Worm (Caenorhabditis elegans) whole organism, L2 larva: Measurements from ENCODE around the gene nmat-1.

Source experiments
- F13H6.1 ChIP-seq: sonication (generic microtip); optimal IDR thresholded peaks from 2 replicates; lab custom pipeline; 2016; ENCODE audit warnings: missing genetic modification characterization, missing compliant biosample characterization
- R02D3.7 ChIP-seq: fragments of 150-350 bp; optimal IDR thresholded peaks from 2 replicates; lab custom pipeline; 2014; ENCODE audit warnings: missing biosample characterization, missing genetic modification characterization
- Y55F3AM.14 ChIP-seq: fragments of 200-800 bp; sonication (Bioruptor generic); optimal IDR thresholded peaks from 2 replicates; lab custom pipeline; 2018; ENCODE audit warnings: mild to moderate bottlenecking, missing genetic modification characterization, missing compliant biosample characterization
- ZK546.5 ChIP-seq: sonication (generic microtip); optimal IDR thresholded peaks from 2 replicates; lab custom pipeline; 2017; ENCODE audit warnings: missing biosample characterization, missing genetic modification characterization
- alr-1 ChIP-seq: fragments of 150-350 bp; optimal IDR thresholded peaks from 2 replicates; lab custom pipeline; 2014; ENCODE audit warnings: missing biosample characterization, missing genetic modification characterization
- ama-1 ChIP-seq: fragments of 150-350 bp; optimal IDR thresholded peaks from 2 replicates; lab custom pipeline; 2018; ENCODE audit warnings: inconsistent platforms
- blmp-1 ChIP-seq: sonication (generic microtip); optimal IDR thresholded peaks from 2 replicates; lab custom pipeline; 2017; ENCODE audit warnings: missing genetic modification characterization, mild to moderate bottlenecking, missing compliant biosample characterization, antibody characterized with exemption, moderate library complexity; ENCODE audit not compliant: insufficient read depth
- ceh-16 ChIP-seq: fragments of 150-350 bp; optimal IDR thresholded peaks from 2 replicates; lab custom pipeline; 2014; ENCODE audit warnings: missing biosample characterization, missing genetic modification characterization
- ceh-82 ChIP-seq: fragments of 150-350 bp; optimal IDR thresholded peaks from 2 replicates; lab custom pipeline; 2014; ENCODE audit warnings: missing biosample characterization, missing genetic modification characterization
- crh-2 ChIP-seq: sonication (generic microtip); optimal IDR thresholded peaks from 2 replicates; lab custom pipeline; 2017; ENCODE audit warnings: missing biosample characterization, missing genetic modification characterization
- egl-27 ChIP-seq: sonication (generic microtip); optimal IDR thresholded peaks from 3 replicates; lab custom pipeline; 2017; ENCODE audit warnings: missing biosample characterization, missing genetic modification reagents, missing genetic modification characterization
- elt-1 ChIP-seq: fragments of 150-350 bp; optimal IDR thresholded peaks from 2 replicates; lab custom pipeline; 2014; ENCODE audit warnings: missing biosample characterization, missing genetic modification characterization
- elt-3 ChIP-seq: sonication (generic microtip); optimal IDR thresholded peaks from 2 replicates; lab custom pipeline; 2017; ENCODE audit warnings: missing biosample characterization, missing genetic modification characterization
- fos-1 ChIP-seq: fragments of 150-350 bp; optimal IDR thresholded peaks from 2 replicates; lab custom pipeline; 2014; ENCODE audit warnings: missing biosample characterization, missing genetic modification characterization
- gmeb-1 ChIP-seq: fragments of 150-350 bp; optimal IDR thresholded peaks from 2 replicates; lab custom pipeline; 2014; ENCODE audit warnings: missing biosample characterization, missing genetic modification characterization
- lin-13 ChIP-seq: fragments of 150-350 bp; optimal IDR thresholded peaks from 2 replicates; lab custom pipeline; 2014; ENCODE audit warnings: missing biosample characterization, missing genetic modification reagents, missing genetic modification characterization
- lin-39 ChIP-seq: fragments of 150-350 bp; optimal IDR thresholded peaks from 2 replicates; lab custom pipeline; 2014; ENCODE audit warnings: missing biosample characterization, missing genetic modification reagents, missing genetic modification characterization
- lsy-2 ChIP-seq, 2 experiments: fragments of 150-350 bp in 1 of 2; sonication (generic microtip) in 1 of 2; optimal IDR thresholded peaks; 2 replicates each; lab custom pipeline; 2014 to 2017; ENCODE audit warnings: missing biosample characterization in 2 of 2, missing genetic modification characterization in 2 of 2
- mbf-1 ChIP-seq: sonication (generic microtip); optimal IDR thresholded peaks from 2 replicates; lab custom pipeline; 2017; ENCODE audit warnings: missing biosample characterization, missing genetic modification characterization
- mdl-1 ChIP-seq, 2 experiments: fragments of 150-350 bp in 1 of 2; sonication (generic microtip) in 1 of 2; optimal IDR thresholded peaks; 2 replicates each; lab custom pipeline; 2017; ENCODE audit warnings: missing biosample characterization in 2 of 2, missing genetic modification characterization in 2 of 2
- nhr-10 ChIP-seq: sonication (generic microtip); optimal IDR thresholded peaks from 2 replicates; lab custom pipeline; 2017; ENCODE audit warnings: missing biosample characterization, missing genetic modification characterization
- nhr-11 ChIP-seq: fragments of 150-350 bp; optimal IDR thresholded peaks from 2 replicates; lab custom pipeline; 2014; ENCODE audit warnings: missing biosample characterization, missing genetic modification characterization
- nhr-129 ChIP-seq: fragments of 150-350 bp; optimal IDR thresholded peaks from 2 replicates; lab custom pipeline; 2014; ENCODE audit warnings: missing biosample characterization, missing genetic modification characterization
- nhr-21 ChIP-seq: fragments of 150-350 bp; optimal IDR thresholded peaks from 2 replicates; lab custom pipeline; 2014; ENCODE audit warnings: missing biosample characterization, missing genetic modification characterization
- nhr-23 ChIP-seq: fragments of 150-350 bp; optimal IDR thresholded peaks from 2 replicates; lab custom pipeline; 2014; ENCODE audit warnings: missing biosample characterization, missing genetic modification reagents, missing genetic modification characterization
- nhr-237 ChIP-seq: fragments of 150-350 bp; optimal IDR thresholded peaks from 2 replicates; lab custom pipeline; 2014; ENCODE audit warnings: missing biosample characterization, missing genetic modification characterization
- nhr-25 ChIP-seq: fragments of 150-350 bp; sonication (generic microtip); optimal IDR thresholded peaks from 3 replicates; lab custom pipeline; 2014; ENCODE audit warnings: missing biosample characterization, missing genetic modification characterization
- nhr-6 ChIP-seq: fragments of 150-350 bp; optimal IDR thresholded peaks from 2 replicates; lab custom pipeline; 2014; ENCODE audit warnings: missing biosample characterization, missing genetic modification characterization
- nhr-77 ChIP-seq: fragments of 150-350 bp; optimal IDR thresholded peaks from 2 replicates; lab custom pipeline; 2014; ENCODE audit warnings: missing biosample characterization, missing genetic modification characterization
- peb-1 ChIP-seq: fragments of 150-350 bp; optimal IDR thresholded peaks from 2 replicates; lab custom pipeline; 2014; ENCODE audit warnings: missing biosample characterization, missing genetic modification characterization
- sem-4 ChIP-seq: fragments of 150-350 bp; optimal IDR thresholded peaks from 2 replicates; lab custom pipeline; 2014; ENCODE audit warnings: missing biosample characterization, missing genetic modification reagents, missing genetic modification characterization
- skn-1 ChIP-seq: sonication (generic microtip); optimal IDR thresholded peaks from 2 replicates; lab custom pipeline; 2017; ENCODE audit warnings: missing biosample characterization, missing genetic modification characterization
- sma-3 ChIP-seq: sonication (generic microtip); optimal IDR thresholded peaks from 2 replicates; lab custom pipeline; 2016; ENCODE audit warnings: missing genetic modification reagents, missing genetic modification characterization, missing compliant biosample characterization
- sma-9 ChIP-seq, 2 experiments: fragments of 150-350 bp in 1 of 2; sonication (generic microtip) in 1 of 2; optimal IDR thresholded peaks; 2 replicates each; lab custom pipeline; 2014 to 2016; ENCODE audit warnings: missing genetic modification characterization in 2 of 2, mild to moderate bottlenecking in 1 of 2, missing biosample characterization in 1 of 2, missing compliant biosample characterization in 1 of 2, missing genetic modification reagents in 1 of 2, moderate library complexity in 1 of 2
- snpc-4 ChIP-seq: fragments of 150-350 bp; optimal IDR thresholded peaks from 2 replicates; lab custom pipeline; 2014; ENCODE audit warnings: missing biosample characterization, missing genetic modification characterization
- unc-62 ChIP-seq: fragments of 150-350 bp; optimal IDR thresholded peaks from 2 replicates; lab custom pipeline; 2014; ENCODE audit warnings: missing biosample characterization, missing genetic modification reagents, missing genetic modification characterization
- ztf-1 ChIP-seq: fragments of 200-800 bp; sonication (Bioruptor generic); conservative IDR thresholded peaks from 2 replicates; pipeline ENCODE4 v1.3.6; 2022; ENCODE audit warnings: missing genetic modification characterization, missing compliant biosample characterization
- ztf-11 ChIP-seq: sonication (generic microtip); optimal IDR thresholded peaks from 2 replicates; lab custom pipeline; 2017; ENCODE audit warnings: missing biosample characterization, missing genetic modification characterization
- ztf-4 ChIP-seq: fragments of 150-350 bp; optimal IDR thresholded peaks from 2 replicates; lab custom pipeline; 2014; ENCODE audit warnings: missing biosample characterization, missing genetic modification characterization

The nmat-1 gene

DNA sequence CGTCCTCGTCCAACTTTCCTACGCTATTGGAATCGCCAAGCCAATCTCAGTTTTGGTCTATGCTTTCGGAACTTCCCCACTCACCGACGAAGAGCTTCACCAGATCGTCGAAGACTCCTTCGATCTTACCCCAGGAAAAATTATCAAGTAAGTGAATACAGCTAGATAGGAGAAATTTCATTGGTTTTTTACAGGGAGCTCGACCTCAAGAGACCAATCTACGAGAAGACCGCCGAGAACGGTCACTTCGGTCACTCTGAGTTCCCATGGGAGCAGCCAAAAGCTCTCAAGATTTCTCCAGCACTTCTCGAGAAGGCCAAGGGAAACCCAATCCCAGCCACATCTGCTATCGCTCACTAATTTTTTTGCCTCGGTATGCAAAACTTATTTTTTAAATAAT, 50.8 kb downstream of the nmat-1 start:
- TF ChIP-seq ceh-16: no peak
- no peak for TF ChIP-seq nhr-25 (tag; lab: Kevin White, UChicago)
- no peak for TF ChIP-seq fos-1 (tag; lab: Kevin White, UChicago)
- no peak for TF ChIP-seq nhr-10 (tag; lab: Kevin White, UChicago)
- no peak for TF ChIP-seq egl-27 (tag; lab: Kevin White, UChicago)

ce11 chrX:11965663-11966304, 52.1 kb downstream of the nmat-1 start, which contains the start of gene sams-1:
sams-1 (plus strand) TSS chrX:11965962.
- no peak for TF ChIP-seq F13H6.1 (tag; lab: Kevin White, UChicago)
- no peak for TF ChIP-seq snpc-4 (tag; lab: Kevin White, UChicago)
- TF ChIP-seq nhr-237 (tag; lab: Kevin White, UChicago): no peak
- peak; percentile 46 for TF ChIP-seq ama-1
- no peak for TF ChIP-seq ztf-1
- peak; percentile 10 for TF ChIP-seq egl-27 (tag; lab: Kevin White, UChicago)
- TF ChIP-seq R02D3.7 (tag; lab: Kevin White, UChicago): no peak
- no peak for TF ChIP-seq alr-1
- TF ChIP-seq mdl-1 (tag; optimal IDR thresholded peaks at IDR 0.05; lab: Kevin White, UChicago): peak in 1 of 2 experiments; percentile 2
- peak; percentile 71 for TF ChIP-seq fos-1 (tag; lab: Kevin White, UChicago)
- TF ChIP-seq blmp-1 (tag; lab: Kevin White, UChicago): no peak
- TF ChIP-seq nhr-6 (tag; lab: Kevin White, UChicago): no peak
- TF ChIP-seq sma-3 (GFP tag; lab: Kevin White, UChicago): no peak
- no peak for TF ChIP-seq nhr-10 (tag; lab: Kevin White, UChicago)
- no peak for TF ChIP-seq nhr-23
- TF ChIP-seq gmeb-1 (tag; lab: Kevin White, UChicago): no peak
- TF ChIP-seq ceh-82: no peak
- no peak for TF ChIP-seq peb-1
- no peak for TF ChIP-seq nhr-21 (tag; lab: Kevin White, UChicago)
- no peak for TF ChIP-seq nhr-11
- no peak for TF ChIP-seq mbf-1 (tag; lab: Kevin White, UChicago)
- peak; percentile 19 for TF ChIP-seq nhr-25 (tag; lab: Kevin White, UChicago)
- no peak for TF ChIP-seq elt-1 (tag; lab: Kevin White, UChicago)
- TF ChIP-seq crh-2: no peak
- no peak for TF ChIP-seq sem-4 (tag; lab: Kevin White, UChicago)
- TF ChIP-seq Y55F3AM.14 (GFP tag; lab: Kevin White, UChicago): no peak
- TF ChIP-seq sma-9 (GFP tag; optimal IDR thresholded peaks at IDR 0.05; lab: Kevin White, UChicago): peak; percentile 68
- TF ChIP-seq sma-9 (tag; optimal IDR thresholded peaks at IDR 0.05; lab: Kevin White, UChicago): no peak
- TF ChIP-seq elt-3 (tag; lab: Kevin White, UChicago): no peak
- TF ChIP-seq unc-62: no peak
- no peak for TF ChIP-seq lin-13
- TF ChIP-seq ztf-11 (tag; lab: Kevin White, UChicago): no peak
- TF ChIP-seq ceh-16: peak; percentile 37
- no peak for TF ChIP-seq lsy-2 (tag; optimal IDR thresholded peaks at IDR 0.05; lab: Kevin White, UChicago)
- no peak for TF ChIP-seq nhr-77 (tag; lab: Kevin White, UChicago)
- peak; percentile 23 for TF ChIP-seq nhr-129 (tag; lab: Kevin White, UChicago)
- TF ChIP-seq ztf-4: no peak
- no peak for TF ChIP-seq skn-1 (tag; lab: Kevin White, UChicago)
- TF ChIP-seq lin-39 (tag; lab: Kevin White, UChicago): no peak
- no peak for TF ChIP-seq ZK546.5 (tag; lab: Kevin White, UChicago)

DNA sequence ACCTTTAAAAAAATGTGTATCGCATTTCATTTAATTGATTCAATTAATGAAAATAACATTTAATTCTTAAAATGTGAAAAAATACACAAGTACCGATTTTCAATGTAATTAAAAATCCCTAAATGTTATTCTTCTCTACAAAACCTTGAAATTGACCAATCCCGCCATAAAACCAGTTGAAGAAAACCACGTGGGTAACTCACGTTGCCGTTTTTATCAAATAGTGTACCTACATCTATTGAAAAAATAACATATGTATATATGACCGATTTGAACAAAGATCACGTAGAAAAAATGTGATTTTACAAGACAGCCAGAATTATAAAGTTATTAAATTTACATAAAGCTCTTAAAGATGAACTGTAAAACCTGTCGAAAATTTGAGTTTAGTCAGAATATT, 52.7 kb downstream of the nmat-1 start:
- no peak for TF ChIP-seq gmeb-1 (tag; lab: Kevin White, UChicago)
- peak; percentile 39 for TF ChIP-seq nhr-25 (tag; lab: Kevin White, UChicago)
- TF ChIP-seq unc-62: no peak
- TF ChIP-seq sma-9 (GFP tag; optimal IDR thresholded peaks at IDR 0.05; lab: Kevin White, UChicago): peak; percentile 79
- TF ChIP-seq sma-9 (tag; optimal IDR thresholded peaks at IDR 0.05; lab: Kevin White, UChicago): no peak
- TF ChIP-seq sma-3 (GFP tag; lab: Kevin White, UChicago): peak; percentile 20
